Worm (Caenorhabditis elegans): ENCODE data around the gene mrt-2.
"Not testable (repeated sequence)": the region's sequence is repeated elsewhere in the genome, so short reads cannot be mapped to it uniquely, and the experiment has no call there.

Gene mrt-2

ce11 chrIII:11787376-11787775, 40.8 kb downstream of the mrt-2 start, which contains the start of gene C24H11.1:
Gene C24H11.1 (plus strand): TSS chrIII:11787676.
- TF ChIP-seq unc-62 (GFP tag; optimal IDR thresholded peaks at IDR 0.05); nhr-10 (tag; optimal IDR thresholded peaks at IDR 0.05); mdl-1 (tag; optimal IDR thresholded peaks at IDR 0.05): not testable (repeated sequence)

ce11 chrIII:11789480-11789879, 42.9 kb downstream of the mrt-2 start:
- TF ChIP-seq Y55F3AM.14 (GFP tag; optimal IDR thresholded peaks at IDR 0.05) (no peak), elt-1 (tag; optimal IDR thresholded peaks at IDR 0.05) (no peak), sem-4 (tag; optimal IDR thresholded peaks at IDR 0.05) (no peak), lin-13 (GFP tag; optimal IDR thresholded peaks at IDR 0.05) (no peak), ceh-82 (tag; optimal IDR thresholded peaks at IDR 0.05) (no peak), lin-11 (tag; optimal IDR thresholded peaks at IDR 0.05) (no peak), alr-1 (tag; optimal IDR thresholded peaks at IDR 0.05) (no peak), ama-1 (optimal IDR thresholded peaks at IDR 0.05) (no peak), aly-2 (tag; optimal IDR thresholded peaks at IDR 0.05) (no peak), blmp-1 (tag; optimal IDR thresholded peaks at IDR 0.05; ENCODE audit: insufficient read depth) (no peak), nhr-237 (tag; optimal IDR thresholded peaks at IDR 0.05) (no peak), mbf-1 (tag; optimal IDR thresholded peaks at IDR 0.05) (no peak), nhr-21 (tag; optimal IDR thresholded peaks at IDR 0.05) (no peak), F13H6.1 (tag; optimal IDR thresholded peaks at IDR 0.05) (no peak), dmd-4 (tag; optimal IDR thresholded peaks at IDR 0.05) (no peak)

- TF ChIP-seq sma-3 (GFP tag; optimal IDR thresholded peaks at IDR 0.05) = peak; percentile 51
- peak; percentile 48 for TF ChIP-seq sma-9 (GFP tag; optimal IDR thresholded peaks at IDR 0.05)
- TF ChIP-seq sma-9 (tag; optimal IDR thresholded peaks at IDR 0.05) = not testable (repeated sequence)
- peak; percentile 46 for TF ChIP-seq C34F6.9 (tag; optimal IDR thresholded peaks at IDR 0.05)
- TF ChIP-seq nhr-129 (tag; optimal IDR thresholded peaks at IDR 0.05) = peak; percentile 59
- peak; percentile 50 for TF ChIP-seq unc-55 (GFP tag; optimal IDR thresholded peaks at IDR 0.05)
- peak; percentile 77 for TF ChIP-seq snpc-4 (tag; optimal IDR thresholded peaks at IDR 0.05)
- TF ChIP-seq egl-27 (tag; optimal IDR thresholded peaks at IDR 0.05) = peak; percentile 26
- TF ChIP-seq ztf-4 (tag; optimal IDR thresholded peaks at IDR 0.05) = peak; percentile 8
- TF ChIP-seq mab-5 (tag; optimal IDR thresholded peaks at IDR 0.05) = peak; percentile 39
- peak; percentile 41 for TF ChIP-seq nhr-25 (tag; optimal IDR thresholded peaks at IDR 0.05)
- peak in 1 of 2 experiments; percentile 31 for TF ChIP-seq lsy-2 (tag; optimal IDR thresholded peaks at IDR 0.05)
- peak; percentile 47 for TF ChIP-seq fos-1 (tag; optimal IDR thresholded peaks at IDR 0.05)
- peak; percentile 54 for TF ChIP-seq sem-4 (tag; optimal IDR thresholded peaks at IDR 0.05)
- peak; percentile 53 for TF ChIP-seq crh-2 (tag; optimal IDR thresholded peaks at IDR 0.05)
- TF ChIP-seq gmeb-1 (tag; optimal IDR thresholded peaks at IDR 0.05) = peak; percentile 72
- peak; percentile 65 for TF ChIP-seq F13H6.1 (tag; optimal IDR thresholded peaks at IDR 0.05)
- TF ChIP-seq lin-11 (tag; optimal IDR thresholded peaks at IDR 0.05) = peak; percentile 49
These were observed 46.0 kb downstream of the mrt-2 start, which contains the start of gene C24H11.2 for ce11 chrIII:11792295-11793256. Gene C24H11.2 (minus strand): TSS chrIII:11792345.

ce11 chrIII:11794389-11794788, 47.8 kb downstream of the mrt-2 start:
- TF ChIP-seq crh-2 (tag; optimal IDR thresholded peaks at IDR 0.05) (no peak), sem-4 (tag; optimal IDR thresholded peaks at IDR 0.05) (peak; percentile 30)

ce11 chrIII:11795448-11795847, 48.9 kb downstream of the mrt-2 start, which contains the start of gene twk-39:
Gene twk-39 (plus strand): TSS chrIII:11795748.
- TF ChIP-seq unc-39 (tag; optimal IDR thresholded peaks at IDR 0.05) (no peak), F13H6.1 (tag; optimal IDR thresholded peaks at IDR 0.05) (no peak), sma-3 (GFP tag; optimal IDR thresholded peaks at IDR 0.05) (no peak), nhr-129 (tag; optimal IDR thresholded peaks at IDR 0.05) (no peak), nhr-77 (tag; optimal IDR thresholded peaks at IDR 0.05) (no peak), alr-1 (tag; optimal IDR thresholded peaks at IDR 0.05) (no peak), skn-1 (tag; optimal IDR thresholded peaks at IDR 0.05) (no peak), dmd-4 (tag; optimal IDR thresholded peaks at IDR 0.05) (no peak), sma-9 (GFP tag; optimal IDR thresholded peaks at IDR 0.05) (no peak), sma-9 (tag; optimal IDR thresholded peaks at IDR 0.05) (no peak), lin-39 (tag; optimal IDR thresholded peaks at IDR 0.05) (no peak), nhr-10 (tag; optimal IDR thresholded peaks at IDR 0.05) (no peak), snpc-4 (tag; optimal IDR thresholded peaks at IDR 0.05) (no peak), aly-2 (tag; optimal IDR thresholded peaks at IDR 0.05) (no peak), ceh-16 (tag; optimal IDR thresholded peaks at IDR 0.05) (no peak), sem-4 (tag; optimal IDR thresholded peaks at IDR 0.05) (no peak), crh-2 (tag; optimal IDR thresholded peaks at IDR 0.05) (no peak), lin-13 (GFP tag; optimal IDR thresholded peaks at IDR 0.05) (no peak), nhr-6 (tag; optimal IDR thresholded peaks at IDR 0.05) (no peak), gmeb-1 (tag; optimal IDR thresholded peaks at IDR 0.05) (no peak)
